Fruit fly (Drosophila melanogaster) whole organism: ENCODE results near the gene CG12519.
"Not testable (repeated sequence)": the region's sequence is repeated elsewhere in the genome, so short reads cannot be mapped to it uniquely, and the experiment has no call there.

Experiments
- CG8478 ChIP-seq: fragments of >200 bp; optimal IDR thresholded peaks from 2 replicates; lab custom pipeline; 2018; ENCODE audit warnings: inconsistent platforms
- Dll ChIP-seq: fragments of >200 bp; optimal IDR thresholded peaks from 2 replicates; lab custom pipeline; 2017
- EcR ChIP-seq, 2 experiments: fragments of >200 bp; optimal IDR thresholded peaks; 2 replicates each; lab custom pipeline; 2017; ENCODE audit warnings: missing biosample characterization in 2 of 2, missing genetic modification characterization in 2 of 2, missing genetic modification reagents in 2 of 2
- pan ChIP-seq: fragments of >200 bp; optimal IDR thresholded peaks from 2 replicates; lab custom pipeline; 2017
- psq ChIP-seq: fragments of >200 bp; optimal IDR thresholded peaks from 2 replicates; lab custom pipeline; 2017
- usp ChIP-seq: fragments of >200 bp; optimal IDR thresholded peaks from 2 replicates; lab custom pipeline; 2017; ENCODE audit warnings: missing biosample characterization, missing genetic modification characterization, mixed read lengths

Gene CG12519

DNA sequence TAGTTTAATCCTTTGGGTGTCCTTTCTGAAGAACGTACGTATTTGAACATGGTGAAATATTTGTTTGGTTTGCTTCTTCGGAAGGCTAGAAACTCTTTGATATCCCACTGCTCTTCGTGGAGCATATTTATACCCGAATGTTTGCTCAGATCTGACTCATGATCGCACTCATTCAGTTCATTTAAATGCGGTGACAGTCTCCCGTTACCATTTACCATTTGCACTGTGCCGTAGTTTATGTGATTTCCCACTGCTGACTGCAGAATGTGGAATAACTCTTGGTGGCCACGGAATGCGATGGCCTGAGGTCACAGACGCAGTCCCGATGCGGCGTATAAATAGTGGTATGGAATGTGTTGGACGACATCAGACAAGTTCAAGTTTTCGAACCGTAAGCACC lies at the start of gene CG12519, which contains the start of gene 825-Oak:
Gene CG12519, plus strand, starts transcription at position 364 of the 400 bp plus-strand sequence.
Gene 825-Oak, minus strand, starts transcription at position 101 of the 400 bp plus-strand sequence.
- TF ChIP-seq pan (lab: Kevin White, UChicago); Dll (lab: Kevin White, UChicago); usp (GFP tag; lab: Kevin White, UChicago): not testable (repeated sequence)

DNA sequence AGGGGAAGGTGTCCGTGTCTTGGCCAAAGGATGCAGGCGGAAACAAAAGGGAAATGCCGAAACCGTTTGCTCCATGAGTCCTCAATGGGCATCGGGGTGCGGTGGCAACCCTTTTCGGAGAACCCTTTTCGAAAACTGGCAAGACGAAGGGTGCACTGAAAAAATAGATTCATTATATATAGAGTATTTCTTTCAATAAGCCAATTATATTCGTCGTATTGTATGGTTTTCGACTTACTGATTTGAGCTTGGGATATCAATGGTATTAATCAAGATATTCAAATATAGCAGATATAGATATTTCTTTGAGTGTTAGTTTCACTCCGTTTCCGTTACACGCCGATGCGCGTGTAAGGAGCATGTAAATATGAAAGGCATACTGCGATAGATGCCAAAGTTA lies 30.1 kb upstream of the CG12519 start:
- TF ChIP-seq psq (lab: Kevin White, UChicago) (no peak), EcR (GFP tag; optimal IDR thresholded peaks at IDR 0.05; lab: Kevin White, UChicago) (no peak), pan (lab: Kevin White, UChicago) (no peak), Dll (lab: Kevin White, UChicago) (no peak), CG8478 (no peak), usp (GFP tag; lab: Kevin White, UChicago) (no peak)

dm6 chr3L:19444092-19444491 lies 28.2 kb upstream of the CG12519 start:
- TF ChIP-seq EcR (GFP tag; optimal IDR thresholded peaks at IDR 0.05; lab: Kevin White, UChicago): no peak
- TF ChIP-seq CG8478: no peak
- TF ChIP-seq psq (lab: Kevin White, UChicago): no peak

DNA sequence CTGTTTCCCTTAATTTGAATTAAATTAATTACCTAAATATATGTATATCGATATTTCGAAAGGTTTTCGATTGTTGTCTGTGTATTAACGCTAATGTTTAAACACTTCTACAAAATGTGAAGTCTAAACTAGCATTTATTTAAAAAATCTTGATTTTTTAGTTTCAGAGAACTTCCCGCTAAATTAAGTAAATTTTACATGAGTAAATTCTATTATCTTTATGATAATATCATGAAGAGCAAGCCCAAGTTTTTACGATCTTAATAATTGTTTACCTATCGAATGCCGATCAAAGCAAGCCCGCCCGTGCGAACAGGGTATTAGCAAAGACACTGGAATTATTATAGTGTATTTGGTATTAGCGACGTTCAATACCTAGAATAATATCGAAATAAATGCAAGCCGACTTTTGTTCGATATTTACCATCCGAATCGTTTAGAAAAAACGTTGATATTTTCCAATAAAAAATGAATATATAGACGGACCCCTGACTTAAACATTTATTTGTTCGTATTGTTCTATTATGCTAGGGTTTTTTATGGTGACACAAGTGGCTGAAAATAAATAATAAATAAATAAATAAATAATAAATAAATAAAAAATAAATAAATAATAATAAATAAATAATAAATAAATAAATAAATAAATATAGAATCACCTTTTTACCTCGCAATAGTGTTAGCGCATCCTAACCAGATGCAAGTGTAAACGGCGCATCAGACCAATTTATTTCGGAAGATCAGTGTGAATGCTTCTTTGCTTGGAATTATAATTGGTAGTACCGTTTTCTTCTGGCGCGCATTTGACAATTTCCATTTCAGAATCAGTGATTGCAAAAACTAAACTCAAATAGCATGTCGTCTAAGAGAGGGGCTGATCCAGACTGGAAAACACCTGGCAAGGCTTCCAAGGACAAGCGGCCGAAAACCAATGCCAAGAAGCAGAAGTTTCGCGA lies 25.6 kb upstream of the CG12519 start, which contains the start of the genes CG33062 and Chd3:
Gene CG33062, minus strand, starts transcription at position 51 of the 956 bp plus-strand sequence.
Gene Chd3, plus strand, starts transcription at position 780 of the 956 bp plus-strand sequence.
- TF ChIP-seq EcR (GFP tag; optimal IDR thresholded peaks at IDR 0.05; lab: Kevin White, UChicago) (no peak), psq (lab: Kevin White, UChicago) (no peak), pan (lab: Kevin White, UChicago) (no peak), Dll (lab: Kevin White, UChicago) (no peak), usp (GFP tag; lab: Kevin White, UChicago) (no peak), CG8478 (no peak)

dm6 chr3L:19464659-19465058 lies 7.6 kb upstream of the CG12519 start, which contains the start of gene CG14095:
TSS of gene CG14095 (minus strand) at chr3L:19464759.
- TF ChIP-seq usp (GFP tag; lab: Kevin White, UChicago): no peak
- TF ChIP-seq EcR (GFP tag; optimal IDR thresholded peaks at IDR 0.05; lab: Kevin White, UChicago): no peak
- no peak for TF ChIP-seq Dll (lab: Kevin White, UChicago)
- no peak for TF ChIP-seq psq (lab: Kevin White, UChicago)
- TF ChIP-seq CG8478: no peak
- TF ChIP-seq pan (lab: Kevin White, UChicago): no peak

dm6 chr3L:19466979-19467378 lies 5.3 kb upstream of the CG12519 start, which contains the start of the genes CG14096 and CG32214:
TSS of gene CG14096 (minus strand) at chr3L:19467079.
TSS of gene CG32214 (plus strand) at chr3L:19467346.
- TF ChIP-seq Dll (lab: Kevin White, UChicago); pan (lab: Kevin White, UChicago); CG8478: not testable (repeated sequence)

DNA sequence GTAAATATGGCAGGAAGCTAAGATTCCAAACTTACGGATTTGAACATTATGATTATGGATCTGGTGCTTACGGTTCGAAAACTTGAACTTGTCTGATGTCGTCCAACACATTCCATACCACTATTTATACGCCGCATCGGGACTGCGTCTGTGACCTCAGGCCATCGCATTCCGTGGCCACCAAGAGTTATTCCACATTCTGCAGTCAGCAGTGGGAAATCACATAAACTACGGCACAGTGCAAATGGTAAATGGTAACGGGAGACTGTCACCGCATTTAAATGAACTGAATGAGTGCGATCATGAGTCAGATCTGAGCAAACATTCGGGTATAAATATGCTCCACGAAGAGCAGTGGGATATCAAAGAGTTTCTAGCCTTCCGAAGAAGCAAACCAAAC lies 3.2 kb downstream of the CG12519 start, which contains the start of the genes CG18294 and CG32213:
Gene CG18294, minus strand, starts transcription at position 101 of the 400 bp plus-strand sequence.
Gene CG32213, plus strand, starts transcription at position 362 of the 400 bp plus-strand sequence.
- not testable (repeated sequence) for TF ChIP-seq Dll (lab: Kevin White, UChicago); usp (GFP tag; lab: Kevin White, UChicago); psq (lab: Kevin White, UChicago)

dm6 chr3L:19481209-19481608 lies 8.9 kb downstream of the CG12519 start:
- TF ChIP-seq EcR (GFP tag; optimal IDR thresholded peaks at IDR 0.05; lab: Kevin White, UChicago) (no peak), Dll (lab: Kevin White, UChicago) (no peak), usp (GFP tag; lab: Kevin White, UChicago) (no peak), pan (lab: Kevin White, UChicago) (no peak), psq (lab: Kevin White, UChicago) (no peak), CG8478 (no peak)

dm6 chr3L:19482014-19482413 lies 9.7 kb downstream of the CG12519 start:
- no peak for TF ChIP-seq usp (GFP tag; lab: Kevin White, UChicago)
- no peak for TF ChIP-seq EcR (GFP tag; optimal IDR thresholded peaks at IDR 0.05; lab: Kevin White, UChicago)
- no peak for TF ChIP-seq Dll (lab: Kevin White, UChicago)
- TF ChIP-seq psq (lab: Kevin White, UChicago): no peak
- TF ChIP-seq CG8478: no peak
- no peak for TF ChIP-seq pan (lab: Kevin White, UChicago)

DNA sequence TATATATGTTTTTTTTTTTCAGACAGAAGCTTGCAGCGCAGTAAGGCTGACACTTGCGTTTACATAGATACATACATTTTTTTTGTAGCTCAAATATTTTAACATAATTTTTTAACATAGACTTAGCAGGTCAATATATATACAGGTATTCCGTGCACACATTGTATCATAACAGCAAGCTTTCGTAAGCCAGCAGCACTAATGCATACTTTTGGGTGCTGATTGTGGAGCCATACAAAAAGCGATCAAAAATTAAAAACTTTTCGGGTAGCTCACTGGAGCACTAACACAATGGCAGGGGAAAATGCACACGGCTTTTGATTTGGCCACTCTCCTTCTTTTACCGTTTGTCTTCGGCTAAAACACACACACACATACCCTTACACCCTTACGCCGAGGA lies 10.7 kb downstream of the CG12519 start:
- TF ChIP-seq Dll (lab: Kevin White, UChicago) (no peak), usp (GFP tag; lab: Kevin White, UChicago) (no peak), pan (lab: Kevin White, UChicago) (no peak), psq (lab: Kevin White, UChicago) (no peak), CG8478 (no peak), EcR (GFP tag; optimal IDR thresholded peaks at IDR 0.05; lab: Kevin White, UChicago) (no peak)

DNA sequence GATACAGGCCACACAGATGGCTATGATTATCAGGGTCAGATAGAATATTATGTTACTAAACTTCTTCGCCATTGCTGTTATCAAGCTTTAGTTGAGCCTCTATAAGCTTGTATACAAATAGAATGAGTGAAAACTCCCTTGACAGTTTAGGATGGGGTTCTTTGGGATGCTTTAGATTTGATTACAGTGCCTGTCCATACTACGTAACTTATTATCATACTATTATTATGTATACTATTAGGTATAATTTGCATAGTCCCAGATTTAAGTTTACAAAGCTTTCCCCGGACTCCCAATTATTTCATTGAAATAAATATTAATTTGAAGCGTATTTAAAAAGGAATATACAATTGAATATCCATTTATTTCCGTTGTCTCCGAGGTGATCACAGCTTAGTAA lies 14.1 kb downstream of the CG12519 start, which contains the start of gene brv1:
Gene brv1, minus strand, starts transcription at position 101 of the 400 bp plus-strand sequence.
- no peak for TF ChIP-seq Dll (lab: Kevin White, UChicago)
- TF ChIP-seq usp (GFP tag; lab: Kevin White, UChicago): no peak
- TF ChIP-seq psq (lab: Kevin White, UChicago): no peak
- no peak for TF ChIP-seq CG8478
- no peak for TF ChIP-seq EcR (GFP tag; optimal IDR thresholded peaks at IDR 0.05; lab: Kevin White, UChicago)
- TF ChIP-seq pan (lab: Kevin White, UChicago): no peak
